Fruit fly (Drosophila melanogaster) whole organism, wandering third instar larva: Measurements from ENCODE around the gene CG6972.

Source experiments
- CG32264 ChIP-seq: fragments of 200-800 bp; sonication (Bioruptor generic); optimal IDR thresholded peaks from 2 replicates; lab custom pipeline; 2016; ENCODE audit warnings: missing biosample characterization, missing genetic modification characterization
- Dif ChIP-seq: fragments of 200-275, 200-300 bp; sonication (Bioruptor generic); optimal IDR thresholded peaks from 2 replicates; lab custom pipeline; 2018; ENCODE audit warnings: missing biosample characterization, missing genetic modification characterization; ENCODE audit not compliant: partially characterized antibody
- Mio ChIP-seq: sonication (Bioruptor generic); optimal IDR thresholded peaks from 2 replicates; lab custom pipeline; 2016; ENCODE audit warnings: missing biosample characterization, missing genetic modification characterization
- OdsH ChIP-seq: fragments of 200-800 bp; sonication (Bioruptor generic); optimal IDR thresholded peaks from 2 replicates; lab custom pipeline; 2016; ENCODE audit warnings: missing biosample characterization, mild to moderate bottlenecking, missing genetic modification characterization
- Rel ChIP-seq, 2 experiments: fragments of 200-800 bp; sonication (Bioruptor generic) in 1 of 2; optimal IDR thresholded peaks; 2 replicates in 1 of 2; 3 replicates in 1 of 2; lab custom pipeline; 2016 to 2019; ENCODE audit warnings: mild to moderate bottlenecking in 2 of 2, missing biosample characterization in 2 of 2, missing genetic modification characterization in 2 of 2, moderate library complexity in 1 of 2
- brk ChIP-seq: fragments of 200-800 bp; sonication (Bioruptor generic); optimal IDR thresholded peaks from 2 replicates; lab custom pipeline; 2016; ENCODE audit warnings: missing biosample characterization, mild to moderate bottlenecking, missing genetic modification characterization
- dl ChIP-seq, 2 experiments: fragments of 175-275, 200-275 bp in 1 of 2; fragments of 200-275 bp in 1 of 2; sonication (Bioruptor generic); optimal IDR thresholded peaks; lab custom pipeline; 2018; ENCODE audit warnings: mild to moderate bottlenecking in 2 of 2, missing biosample characterization in 2 of 2, missing genetic modification characterization in 2 of 2, moderate library complexity in 2 of 2; ENCODE audit not compliant: partially characterized antibody in 2 of 2, insufficient read depth in 1 of 2
- h ChIP-seq: fragments of 200-800 bp; sonication (Bioruptor generic); optimal IDR thresholded peaks from 3 replicates; lab custom pipeline; 2016; ENCODE audit warnings: missing biosample characterization, mild to moderate bottlenecking, missing genetic modification characterization
- lola ChIP-seq: fragments of >200 bp; optimal IDR thresholded peaks from 2 replicates; lab custom pipeline; 2017; ENCODE audit warnings: missing biosample characterization, missing genetic modification characterization
- sv ChIP-seq: fragments of 200-800 bp; sonication (Bioruptor generic); optimal IDR thresholded peaks from 3 replicates; lab custom pipeline; 2016; ENCODE audit warnings: missing biosample characterization, missing genetic modification characterization
- usp ChIP-seq: fragments of >200 bp; optimal IDR thresholded peaks from 2 replicates; lab custom pipeline; 2017; ENCODE audit warnings: missing biosample characterization, missing genetic modification characterization

dm6 chr3R:22717863-22718262, 16.1 kb downstream of the CG6972 start:
- TF ChIP-seq usp (GFP tag; lab: Kevin White, UChicago): no peak
- no peak for TF ChIP-seq Rel (GFP tag; optimal IDR thresholded peaks at IDR 0.05; lab: Kevin White, UChicago)
- no peak for TF ChIP-seq Rel (tag; optimal IDR thresholded peaks at IDR 0.05; lab: Kevin White, UChicago)
- TF ChIP-seq brk (GFP tag; lab: Kevin White, UChicago): no peak
- no peak for TF ChIP-seq OdsH (GFP tag; lab: Kevin White, UChicago)
- TF ChIP-seq dl (GFP tag; optimal IDR thresholded peaks at IDR 0.05; lab: Kevin White, UChicago; ENCODE audit: insufficient read depth in 1 of 2, partially characterized antibody in 2 of 2): no peak
- no peak for TF ChIP-seq h (GFP tag; lab: Kevin White, UChicago)
- TF ChIP-seq CG32264 (GFP tag; lab: Kevin White, UChicago): no peak
- no peak for TF ChIP-seq Dif (GFP tag; lab: Kevin White, UChicago)
- no peak for TF ChIP-seq lola (GFP tag; lab: Kevin White, UChicago)
- TF ChIP-seq sv (GFP tag; lab: Kevin White, UChicago): no peak
- TF ChIP-seq Mio (GFP tag; lab: Kevin White, UChicago): no peak
